Worm (Caenorhabditis elegans): ENCODE data around the gene C25H3.7.

- TF ChIP-seq sox-4 (tag; optimal IDR thresholded peaks at IDR 0.05) (no peak), elt-2 (tag; optimal IDR thresholded peaks at IDR 0.05) (no peak), nhr-11 (tag; optimal IDR thresholded peaks at IDR 0.05) (no peak), hlh-30 (tag; optimal IDR thresholded peaks at IDR 0.05; ENCODE audit: insufficient read depth) (no peak), pha-4 (tag; optimal IDR thresholded peaks at IDR 0.05) (no peak)
Observed at ce11 chrII:5665029-5665428, 3.7 kb downstream of the C25H3.7 start, which contains the start of gene C25H3.15.
